Worm (Caenorhabditis elegans): Measurements from ENCODE around the gene C16D9.4.

C16D9.4 gene

DNA sequence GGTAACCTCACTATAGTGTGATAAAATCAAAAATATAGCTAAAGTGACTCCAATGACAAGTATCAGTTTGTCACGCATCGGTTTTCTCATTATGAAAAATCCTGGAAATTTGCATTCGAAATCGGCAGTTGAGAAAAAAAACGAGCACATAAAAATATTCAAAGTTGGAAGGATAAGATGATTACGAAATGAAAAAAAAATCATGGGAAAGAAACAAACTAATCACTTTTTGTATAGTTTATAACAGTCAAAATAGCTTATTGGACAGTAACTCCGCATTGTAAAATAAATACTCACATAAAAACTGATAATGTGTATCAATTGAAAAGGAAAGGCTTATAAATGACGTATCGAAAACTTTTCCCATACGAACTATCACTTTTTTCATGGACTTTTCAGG is at the start of gene C16D9.4:
Gene C16D9.4, minus strand, starts transcription at position 101 of the 400 bp plus-strand sequence.
- TF ChIP-seq zfh-2 (GFP tag; conservative IDR thresholded peaks at IDR 0.05) (no peak), gei-17 (GFP tag; optimal IDR thresholded peaks at IDR 0.05) (no peak), sea-2 (GFP tag; IDR thresholded peaks at IDR 0.05) (no peak), nhr-120 (GFP tag; IDR thresholded peaks at IDR 0.05) (no peak), ztf-26 (tag; optimal IDR thresholded peaks at IDR 0.05) (no peak), unc-62 (GFP tag; optimal IDR thresholded peaks at IDR 0.05) (no peak), rec-8 (tag; optimal IDR thresholded peaks at IDR 0.05) (no peak), F22D6.2 (tag; optimal IDR thresholded peaks at IDR 0.05) (no peak), ztf-28 (GFP tag; IDR thresholded peaks at IDR 0.05) (no peak), F57A8.1 (GFP tag; optimal IDR thresholded peaks at IDR 0.05) (no peak), fkh-3 (tag; optimal IDR thresholded peaks at IDR 0.05) (no peak), lin-26 (GFP tag; IDR thresholded peaks at IDR 0.05) (no peak), ceh-40 (GFP tag; IDR thresholded peaks at IDR 0.05) (no peak), lsy-27 (tag; optimal IDR thresholded peaks at IDR 0.05; ENCODE audit: borderline replicate concordance, insufficient read depth) (no peak), attf-5 (GFP tag; optimal IDR thresholded peaks at IDR 0.05) (no peak), ceh-91 (GFP tag; IDR thresholded peaks at IDR 0.05) (no peak), ceh-27 (GFP tag; optimal IDR thresholded peaks at IDR 0.05) (no peak)

DNA sequence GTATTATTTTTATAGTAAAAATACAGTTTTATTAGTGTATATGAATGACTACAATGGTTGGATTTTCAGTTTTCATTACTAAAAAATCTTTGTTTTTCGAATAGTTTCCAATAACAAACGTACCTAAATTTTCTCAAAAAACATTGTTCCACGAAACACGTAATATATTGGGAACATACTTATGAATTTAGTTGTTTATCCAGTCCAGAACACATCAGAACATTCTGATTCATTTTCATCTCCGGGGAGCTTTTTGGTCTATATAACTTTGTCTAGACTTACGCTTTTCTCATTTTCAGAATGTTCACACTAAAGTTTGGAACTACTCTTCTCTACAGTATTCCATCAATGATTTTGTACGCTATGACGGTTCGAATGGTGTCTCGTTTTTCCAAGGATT is 49.1 kb upstream of the C16D9.4 start, which contains the start of gene srg-33:
Gene srg-33, plus strand, starts transcription at position 301 of the 400 bp plus-strand sequence.
- TF ChIP-seq egrh-3 (GFP tag; IDR thresholded peaks at IDR 0.05) (no peak), cebp-2 (GFP tag; IDR thresholded peaks at IDR 0.05) (no peak), ceh-91 (GFP tag; IDR thresholded peaks at IDR 0.05) (no peak), nhr-179 (tag; optimal IDR thresholded peaks at IDR 0.05) (no peak), atf-7 (tag; optimal IDR thresholded peaks at IDR 0.05) (no peak), pha-4 (tag; optimal IDR thresholded peaks at IDR 0.05) (no peak), egl-44 (GFP tag; IDR thresholded peaks at IDR 0.05) (no peak), Y56A3A.18 (GFP tag; IDR thresholded peaks at IDR 0.05) (no peak), snpc-1.3 (tag; optimal IDR thresholded peaks at IDR 0.05; ENCODE audit: insufficient read depth) (no peak), rpc-1 (optimal IDR thresholded peaks at IDR 0.05) (no peak), rpc-1 (tag; optimal IDR thresholded peaks at IDR 0.05) (no peak), Y53G8AR.9 (GFP tag; conservative IDR thresholded peaks at IDR 0.05) (no peak), mxl-1 (tag; optimal IDR thresholded peaks at IDR 0.05) (no peak), tbx-9 (tag; optimal IDR thresholded peaks at IDR 0.05; ENCODE audit: borderline replicate concordance) (no peak), nhr-120 (GFP tag; IDR thresholded peaks at IDR 0.05) (no peak), aptf-2 (GFP tag; conservative IDR thresholded peaks at IDR 0.05) (no peak)

- TF ChIP-seq snpc-4 (GFP tag; optimal IDR thresholded peaks at IDR 0.05) (no peak), snpc-4 (tag; optimal IDR thresholded peaks at IDR 0.05) (peak in 1 of 4 experiments; percentile 7), madf-8 (GFP tag; conservative IDR thresholded peaks at IDR 0.05) (no peak), ZK185.1 (tag; optimal IDR thresholded peaks at IDR 0.05; ENCODE audit: poor library complexity, severe bottlenecking) (no peak), nhr-80 (tag; optimal IDR thresholded peaks at IDR 0.05) (peak; percentile 36), xnd-1 (tag; optimal IDR thresholded peaks at IDR 0.05) (no peak), Y79H2A.3 (GFP tag; conservative IDR thresholded peaks at IDR 0.05) (no peak), somi-1 (GFP tag; optimal IDR thresholded peaks at IDR 0.05) (no peak), F33H1.4 (GFP tag; IDR thresholded peaks at IDR 0.05) (no peak), snpc-3.4 (tag; optimal IDR thresholded peaks at IDR 0.05) (no peak), cebp-1 (GFP tag; IDR thresholded peaks at IDR 0.05) (peak; percentile 81; the same call in 1 of the 2 replicates), cebp-1 (tag; optimal IDR thresholded peaks at IDR 0.05) (peak; percentile 94), mxl-1 (tag; optimal IDR thresholded peaks at IDR 0.05) (no peak), ceh-40 (GFP tag; IDR thresholded peaks at IDR 0.05) (no peak), mes-4 (tag; optimal IDR thresholded peaks at IDR 0.05) (no peak), hsf-1 (GFP tag; IDR thresholded peaks at IDR 0.05) (no peak), lin-35 (GFP tag; optimal IDR thresholded peaks at IDR 0.05) (no peak), T07F8.4 (tag; optimal IDR thresholded peaks at IDR 0.05) (no peak), zfh-2 (GFP tag; conservative IDR thresholded peaks at IDR 0.05) (no peak)
Observed at ce11 chrV:8288125-8288806, 45.6 kb upstream of the C16D9.4 start.
